Worm (Caenorhabditis elegans): ENCODE data around the gene twk-40.
"Not testable (repeated sequence)": the region's sequence is repeated elsewhere in the genome, so short reads cannot be mapped to it uniquely, and the experiment has no call there.

twk-40 gene

DNA sequence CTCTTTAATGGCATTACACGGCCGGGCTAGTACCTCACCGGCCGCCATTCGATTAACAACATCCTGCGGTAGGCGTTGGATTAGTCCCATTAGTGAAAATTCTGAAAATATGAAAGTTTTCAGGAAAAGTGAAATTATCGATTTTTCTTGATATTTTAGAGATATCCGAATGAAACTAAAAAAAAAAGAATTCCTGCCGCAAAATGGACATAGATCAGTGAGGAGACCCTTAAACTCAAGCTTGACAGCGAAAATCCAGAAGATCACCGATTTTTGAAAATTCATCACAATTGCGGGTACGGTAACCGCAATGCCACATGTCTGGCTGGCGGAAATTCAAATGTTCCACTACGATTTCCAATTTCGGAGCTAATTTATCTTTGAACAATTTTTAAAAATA, 22.2 kb upstream of the twk-40 start, which contains the start of gene mlh-1:
mlh-1 (minus strand) TSS at position 101 of the 400 bp plus-strand sequence.
- TF ChIP-seq W03F9.2 (tag; optimal IDR thresholded peaks at IDR 0.05) (no peak), him-1 (tag; optimal IDR thresholded peaks at IDR 0.05) (no peak), dao-5 (tag; optimal IDR thresholded peaks at IDR 0.05) (no peak)

ce11 chrIII:13510753-13511152, 18.5 kb upstream of the twk-40 start:
- TF ChIP-seq W03F9.2 (tag; optimal IDR thresholded peaks at IDR 0.05), result no peak
- TF ChIP-seq dao-5 (tag; optimal IDR thresholded peaks at IDR 0.05), result no peak
- no peak for TF ChIP-seq him-1 (tag; optimal IDR thresholded peaks at IDR 0.05)

- TF ChIP-seq him-1 (tag; optimal IDR thresholded peaks at IDR 0.05), result no peak
- no peak for TF ChIP-seq W03F9.2 (tag; optimal IDR thresholded peaks at IDR 0.05)
- no peak for TF ChIP-seq dao-5 (tag; optimal IDR thresholded peaks at IDR 0.05)
Measured at ce11 chrIII:13505718-13506117, 13.4 kb upstream of the twk-40 start, which contains the start of gene T28A8.3. TSS of gene T28A8.3 (plus strand) at chrIII:13506018.

ce11 chrIII:13503379-13503778, 11.1 kb upstream of the twk-40 start, which contains the start of gene T28A8.4:
TSS of gene T28A8.4 (plus strand) at chrIII:13503679.
- TF ChIP-seq W03F9.2 (tag; optimal IDR thresholded peaks at IDR 0.05), result no peak
- no peak for TF ChIP-seq him-1 (tag; optimal IDR thresholded peaks at IDR 0.05)
- TF ChIP-seq dao-5 (tag; optimal IDR thresholded peaks at IDR 0.05), result no peak

- TF ChIP-seq him-1 (tag; optimal IDR thresholded peaks at IDR 0.05) (no peak), dao-5 (tag; optimal IDR thresholded peaks at IDR 0.05) (no peak), W03F9.2 (tag; optimal IDR thresholded peaks at IDR 0.05) (no peak)
Measured at ce11 chrIII:13502513-13502912, 10.2 kb upstream of the twk-40 start, which contains the start of gene T28A8.8. TSS of gene T28A8.8 (plus strand) at chrIII:13502813.

- TF ChIP-seq dao-5 (tag; optimal IDR thresholded peaks at IDR 0.05) (no peak), him-1 (tag; optimal IDR thresholded peaks at IDR 0.05) (no peak), W03F9.2 (tag; optimal IDR thresholded peaks at IDR 0.05) (no peak)
Measured at ce11 chrIII:13501599-13501998, 9.3 kb upstream of the twk-40 start, which contains the start of gene T28A8.5. TSS of gene T28A8.5 (plus strand) at chrIII:13501630.

ce11 chrIII:13498899-13499298, 6.6 kb upstream of the twk-40 start, which contains the start of gene T28A8.6:
TSS of gene T28A8.6 (plus strand) at chrIII:13499199.
- not testable (repeated sequence) for TF ChIP-seq him-1, dao-5, W03F9.2 (tag; optimal IDR thresholded peaks at IDR 0.05)

- TF ChIP-seq him-1 (tag; optimal IDR thresholded peaks at IDR 0.05) (no peak), W03F9.2 (tag; optimal IDR thresholded peaks at IDR 0.05) (no peak), dao-5 (tag; optimal IDR thresholded peaks at IDR 0.05) (no peak)
Measured at ce11 chrIII:13495571-13495970, 3.3 kb upstream of the twk-40 start, which contains the start of gene T28A8.2. TSS of gene T28A8.2 (minus strand) at chrIII:13495671.

DNA sequence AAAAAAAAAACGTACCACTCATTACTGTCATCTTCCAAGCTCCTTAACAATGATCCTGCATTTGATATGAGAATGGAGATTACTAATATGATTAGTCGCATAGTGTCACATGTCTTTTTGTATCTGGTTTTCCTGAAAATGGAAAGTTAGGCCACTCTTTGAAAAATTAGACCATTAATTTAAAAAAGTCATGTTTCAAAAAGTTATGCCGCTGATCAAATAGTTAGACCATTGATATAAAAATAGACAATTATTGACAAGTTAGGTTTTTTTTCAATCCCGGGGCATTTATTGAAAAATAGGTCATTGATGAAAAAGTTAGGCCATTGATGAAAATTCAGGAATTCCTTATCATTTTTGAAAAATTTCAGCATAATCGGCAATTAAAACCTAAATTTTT, 8.3 kb downstream of the twk-40 start, which contains the start of gene acc-4:
acc-4 (minus strand) TSS at position 101 of the 400 bp plus-strand sequence.
- TF ChIP-seq W03F9.2 (tag; optimal IDR thresholded peaks at IDR 0.05) (no peak), dao-5 (tag; optimal IDR thresholded peaks at IDR 0.05) (no peak), him-1 (tag; optimal IDR thresholded peaks at IDR 0.05) (no peak)

DNA sequence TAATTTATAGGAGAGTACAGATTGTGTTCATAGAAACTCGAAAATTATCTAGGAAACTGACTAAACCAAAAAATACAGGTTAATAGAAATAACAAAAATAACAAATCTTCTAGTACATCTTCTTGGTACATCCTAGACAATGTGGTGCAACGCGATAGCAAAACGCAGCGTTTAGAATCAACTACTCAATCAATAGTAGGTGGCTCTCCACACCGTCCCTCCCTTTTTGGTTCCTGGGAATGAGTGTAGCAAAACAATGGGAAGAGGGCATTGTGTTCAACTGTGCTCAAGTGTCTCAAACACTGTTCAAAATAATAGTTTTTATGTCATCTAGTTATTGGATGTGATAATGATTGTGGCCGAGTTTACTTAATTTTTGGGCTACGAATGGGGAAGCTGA, 15.6 kb downstream of the twk-40 start, which contains the start of gene T27E9.6:
T27E9.6 (minus strand) TSS at position 101 of the 400 bp plus-strand sequence.
- TF ChIP-seq W03F9.2 (tag; optimal IDR thresholded peaks at IDR 0.05), result no peak
- TF ChIP-seq dao-5 (tag; optimal IDR thresholded peaks at IDR 0.05), result no peak
- TF ChIP-seq him-1 (tag; optimal IDR thresholded peaks at IDR 0.05), result no peak

- no peak for TF ChIP-seq him-1 (tag; optimal IDR thresholded peaks at IDR 0.05)
Measured at ce11 chrIII:13474482-13474881, 17.8 kb downstream of the twk-40 start.

DNA sequence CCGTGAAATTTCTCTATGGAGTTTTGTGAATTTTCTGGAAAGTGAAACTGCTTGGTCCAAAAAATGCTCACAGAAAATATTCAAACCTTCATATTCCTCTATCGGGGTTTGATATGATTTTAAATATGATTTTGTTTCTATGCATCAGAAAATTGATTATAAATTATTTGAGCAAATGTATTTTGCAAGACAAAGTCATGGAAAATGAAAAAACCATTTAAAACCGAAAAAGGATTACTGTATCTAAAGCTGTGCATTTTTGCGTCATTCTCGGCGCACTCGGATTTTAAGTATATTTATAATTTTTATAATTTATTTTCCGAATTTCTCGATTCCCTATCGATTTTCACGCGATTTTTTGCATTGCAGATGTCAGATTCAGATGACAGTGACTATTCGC, 20.8 kb downstream of the twk-40 start, which contains the start of gene pssy-2:
pssy-2 (plus strand) TSS at position 301 of the 400 bp plus-strand sequence.
- no peak for TF ChIP-seq him-1 (tag; optimal IDR thresholded peaks at IDR 0.05)
- no peak for TF ChIP-seq dao-5 (tag; optimal IDR thresholded peaks at IDR 0.05)
- TF ChIP-seq W03F9.2 (tag; optimal IDR thresholded peaks at IDR 0.05), result no peak

DNA sequence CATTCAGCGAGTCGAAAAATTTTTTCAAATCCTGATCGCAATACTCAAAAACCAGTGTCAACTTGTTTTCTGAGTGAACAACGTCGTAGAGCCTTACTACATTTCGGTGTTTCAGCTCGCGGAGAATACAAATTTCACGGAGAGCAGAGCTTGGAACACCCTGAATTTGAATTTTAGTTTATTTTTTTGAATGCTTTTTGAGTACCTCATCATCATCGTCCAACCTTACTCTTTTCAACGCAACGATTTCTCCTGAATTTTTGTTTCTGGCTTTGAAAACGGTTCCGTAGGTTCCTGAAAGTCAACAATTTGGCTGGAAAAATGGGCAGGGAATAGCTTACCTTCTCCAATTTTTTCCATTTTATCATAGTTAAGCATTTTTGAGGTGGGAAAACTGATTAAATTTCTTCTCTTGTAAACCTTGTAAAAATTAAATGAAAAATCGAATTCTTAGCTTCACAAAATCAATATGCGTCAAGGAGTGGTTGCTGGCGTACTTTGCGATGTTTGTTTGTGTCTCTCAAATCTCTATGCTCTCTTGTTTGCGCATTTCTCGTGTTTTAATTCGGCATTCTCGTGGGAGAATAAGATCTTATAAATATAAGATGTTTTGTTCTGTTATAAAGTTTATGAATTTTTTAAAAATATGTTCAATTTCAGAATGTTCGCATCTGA, 26.2 kb downstream of the twk-40 start, which contains the start of gene cdk-5:
cdk-5 (minus strand) TSS at position 425 of the 675 bp plus-strand sequence.
- TF ChIP-seq him-1 (tag; optimal IDR thresholded peaks at IDR 0.05) (peak; percentile 6), dao-5 (tag; optimal IDR thresholded peaks at IDR 0.05) (no peak), W03F9.2 (tag; optimal IDR thresholded peaks at IDR 0.05) (peak; percentile 87)
